Worm (Caenorhabditis elegans) whole organism, L4 larva: ENCODE measurements around the gene C48B4.13.

Experiments
- F44E2.7 ChIP-seq: fragments of 200-800 bp; sonication (Bioruptor generic); IDR thresholded peaks from 2 replicates; pipeline ENCODE4 v2.1.2; 2022; ENCODE audit warnings: missing genetic modification characterization, missing compliant biosample characterization
- R02D3.7 ChIP-seq: fragments of 150-350 bp; sonication (generic microtip); optimal IDR thresholded peaks from 3 replicates; lab custom pipeline; 2014; ENCODE audit warnings: missing biosample characterization, missing genetic modification characterization
- Y105C5A.15 ChIP-seq: fragments of 200-800 bp; sonication (Bioruptor generic); IDR thresholded peaks from 2 replicates; pipeline ENCODE4 v1.3.6; 2022; ENCODE audit warnings: missing genetic modification characterization, missing compliant biosample characterization
- Y5F2A.4 ChIP-seq: fragments of 200-800 bp; sonication (Bioruptor generic); optimal IDR thresholded peaks from 2 replicates; lab custom pipeline; 2018; ENCODE audit warnings: mild to moderate bottlenecking, missing genetic modification characterization, missing compliant biosample characterization
- Y75B8A.6 ChIP-seq: fragments of 200-800 bp; sonication (Bioruptor generic); IDR thresholded peaks from 2 replicates; pipeline ENCODE4 v1.3.6; 2022; ENCODE audit warnings: missing genetic modification reagents, missing genetic modification characterization, missing compliant biosample characterization
- aly-2 ChIP-seq: sonication (generic microtip); optimal IDR thresholded peaks from 2 replicates; lab custom pipeline; 2018; ENCODE audit warnings: missing biosample characterization, missing genetic modification characterization
- ama-1 ChIP-seq: fragments of 150-350 bp; optimal IDR thresholded peaks from 2 replicates; lab custom pipeline; 2014; ENCODE audit warnings: inconsistent platforms, mixed read lengths
- attf-4 ChIP-seq: sonication (generic microtip); optimal IDR thresholded peaks from 3 replicates; lab custom pipeline; 2017; ENCODE audit warnings: missing biosample characterization, missing genetic modification characterization
- ceh-62 ChIP-seq: sonication (generic microtip); optimal IDR thresholded peaks from 2 replicates; lab custom pipeline; 2017; ENCODE audit warnings: missing biosample characterization, missing genetic modification characterization
- ces-1 ChIP-seq: fragments of 150-350 bp; sonication (generic microtip); optimal IDR thresholded peaks from 4 replicates; lab custom pipeline; 2014; ENCODE audit warnings: missing biosample characterization, missing genetic modification reagents, missing genetic modification characterization
- ctbp-1 ChIP-seq: fragments of 200-800 bp; sonication (Bioruptor generic); IDR thresholded peaks from 2 replicates; pipeline ENCODE4 v1.3.6; 2022; ENCODE audit warnings: missing genetic modification reagents, missing genetic modification characterization, missing compliant biosample characterization
- daf-8 ChIP-seq: fragments of 200-800 bp; sonication (Bioruptor generic); IDR thresholded peaks from 2 replicates; pipeline ENCODE4 v1.3.6; 2022; ENCODE audit warnings: missing genetic modification characterization, missing compliant biosample characterization
- dmd-9 ChIP-seq: fragments of 200-800 bp; sonication (Bioruptor generic); IDR thresholded peaks from 2 replicates; pipeline ENCODE4 v1.3.6; 2022; ENCODE audit warnings: missing genetic modification reagents, missing genetic modification characterization, missing compliant biosample characterization
- dpl-1 ChIP-seq: fragments of 150-350 bp; optimal IDR thresholded peaks from 2 replicates; lab custom pipeline; 2014; ENCODE audit warnings: missing biosample characterization, missing genetic modification reagents, missing genetic modification characterization
- duxl-1 ChIP-seq: sonication (generic microtip); optimal IDR thresholded peaks from 2 replicates; lab custom pipeline; 2016; ENCODE audit warnings: mild to moderate bottlenecking, missing genetic modification characterization, moderate library complexity, missing compliant biosample characterization; ENCODE audit not compliant: poor library complexity
- dve-1 ChIP-seq: sonication (generic microtip); optimal IDR thresholded peaks from 2 replicates; lab custom pipeline; 2017; ENCODE audit warnings: antibody characterized with exemption, mild to moderate bottlenecking, missing genetic modification characterization, missing compliant biosample characterization; ENCODE audit not compliant: insufficient read depth
- egl-27 ChIP-seq: sonication (generic microtip); optimal IDR thresholded peaks from 3 replicates; lab custom pipeline; 2017; ENCODE audit warnings: missing biosample characterization, missing genetic modification reagents, missing genetic modification characterization
- gei-8 ChIP-seq: fragments of 200-800 bp; sonication (Bioruptor generic); optimal IDR thresholded peaks from 2 replicates; lab custom pipeline; 2018; ENCODE audit warnings: mild to moderate bottlenecking, missing genetic modification characterization, missing compliant biosample characterization
- hlh-30 ChIP-seq: sonication (generic microtip); optimal IDR thresholded peaks from 2 replicates; lab custom pipeline; 2017; ENCODE audit warnings: antibody characterized with exemption, mild to moderate bottlenecking, missing genetic modification characterization, missing compliant biosample characterization; ENCODE audit not compliant: insufficient read depth
- hmg-1.1 ChIP-seq: fragments of 200-800 bp; sonication (Bioruptor generic); IDR thresholded peaks from 2 replicates; pipeline ENCODE4 v1.3.6; 2022; ENCODE audit warnings: missing genetic modification reagents, missing genetic modification characterization, missing compliant biosample characterization
- jun-1 ChIP-seq: fragments of 150-350 bp; optimal IDR thresholded peaks from 2 replicates; lab custom pipeline; 2014; ENCODE audit warnings: missing biosample characterization, missing genetic modification reagents, missing genetic modification characterization
- lin-1 ChIP-seq: fragments of 200-800 bp; sonication (Bioruptor generic); IDR thresholded peaks from 2 replicates; pipeline ENCODE4 v1.3.6; 2022; ENCODE audit warnings: missing genetic modification reagents, missing genetic modification characterization, missing compliant biosample characterization
- lin-13 ChIP-seq: fragments of 150-350 bp; optimal IDR thresholded peaks from 2 replicates; lab custom pipeline; 2014; ENCODE audit warnings: missing biosample characterization, missing genetic modification reagents, missing genetic modification characterization
- madf-5 ChIP-seq, 2 experiments: fragments of 200-800 bp; sonication (Bioruptor generic); IDR thresholded peaks; 2 replicates each; pipeline ENCODE4 v1.3.6; 2022; ENCODE audit warnings: missing compliant biosample characterization in 2 of 2, missing genetic modification characterization in 2 of 2
- mdl-1 ChIP-seq, 2 experiments: fragments of 150-350 bp in 1 of 2; sonication (generic microtip) in 1 of 2; optimal IDR thresholded peaks; 2 replicates each; lab custom pipeline; 2014 to 2017; ENCODE audit warnings: missing biosample characterization in 2 of 2, missing genetic modification characterization in 2 of 2
- mep-1 ChIP-seq: fragments of 150-350 bp; sonication (generic microtip); optimal IDR thresholded peaks from 3 replicates; lab custom pipeline; 2014; ENCODE audit warnings: missing biosample characterization, missing genetic modification characterization
- mes-2 ChIP-seq: sonication (generic microtip); optimal IDR thresholded peaks from 2 replicates; lab custom pipeline; 2016; ENCODE audit warnings: missing genotype, mild to moderate bottlenecking, missing genetic modification characterization, missing compliant biosample characterization; ENCODE audit not compliant: poor library complexity, severe bottlenecking
- mxl-2 ChIP-seq: fragments of 200-800 bp; sonication (Bioruptor generic); conservative IDR thresholded peaks from 2 replicates; pipeline ENCODE4 v1.3.6; 2022; ENCODE audit warnings: missing genetic modification reagents, missing genetic modification characterization, missing compliant biosample characterization
- nhr-10 ChIP-seq: fragments of 150-350 bp; optimal IDR thresholded peaks from 2 replicates; lab custom pipeline; 2014; ENCODE audit warnings: missing biosample characterization, missing genetic modification characterization
- nhr-102 ChIP-seq: sonication (generic microtip); optimal IDR thresholded peaks from 2 replicates; lab custom pipeline; 2016; ENCODE audit warnings: mild to moderate bottlenecking, missing genetic modification characterization, moderate library complexity, missing compliant biosample characterization
- nhr-11 ChIP-seq: fragments of 150-350 bp; optimal IDR thresholded peaks from 2 replicates; lab custom pipeline; 2014; ENCODE audit warnings: missing biosample characterization, missing genetic modification characterization
- nhr-25 ChIP-seq: sonication (generic microtip); optimal IDR thresholded peaks from 2 replicates; lab custom pipeline; 2017; ENCODE audit warnings: missing genetic modification characterization, mild to moderate bottlenecking, missing compliant biosample characterization, antibody characterized with exemption, moderate library complexity, borderline replicate concordance; ENCODE audit not compliant: insufficient read depth
- nhr-28 ChIP-seq: fragments of 150-350 bp; optimal IDR thresholded peaks from 2 replicates; lab custom pipeline; 2014; ENCODE audit warnings: missing biosample characterization, missing genetic modification characterization
- nhr-41 ChIP-seq: fragments of 200-800 bp; sonication (Bioruptor generic); IDR thresholded peaks from 2 replicates; pipeline ENCODE4 v1.3.6; 2022; ENCODE audit warnings: missing genetic modification reagents, missing genetic modification characterization, missing compliant biosample characterization
- nhr-76 ChIP-seq: fragments of 150-350 bp; optimal IDR thresholded peaks from 2 replicates; lab custom pipeline; 2014; ENCODE audit warnings: missing biosample characterization, missing genetic modification characterization
- pha-4 ChIP-seq, 2 experiments: fragments of 150-350 bp in 1 of 2; fragments of 200-800 bp in 1 of 2; sonication (Bioruptor generic) in 1 of 2; IDR thresholded peaks in 1 of 2; optimal IDR thresholded peaks in 1 of 2; 2 replicates each; pipeline versions ENCODE4 v1.3.6 to Lab custom; 2014 to 2022; ENCODE audit warnings: missing genetic modification characterization in 2 of 2, missing genetic modification reagents in 2 of 2, missing biosample characterization in 1 of 2, missing compliant biosample characterization in 1 of 2
- set-16 ChIP-seq: fragments of 200-800 bp; sonication (Bioruptor generic); IDR thresholded peaks from 2 replicates; pipeline ENCODE4 v1.3.6; 2022; ENCODE audit warnings: missing genetic modification reagents, missing genetic modification characterization, missing compliant biosample characterization
- tag-97 ChIP-seq: fragments of 200-800 bp; sonication (Bioruptor generic); IDR thresholded peaks from 2 replicates; pipeline ENCODE4 v1.3.6; 2022; ENCODE audit warnings: missing genetic modification characterization, missing compliant biosample characterization
- tra-1 ChIP-seq: fragments of 200-800 bp; sonication (Bioruptor generic); IDR thresholded peaks from 2 replicates; pipeline ENCODE4 v1.3.6; 2022; ENCODE audit warnings: missing genetic modification reagents, missing genetic modification characterization, missing compliant biosample characterization
- unc-62 ChIP-seq, 3 experiments: fragments of 150-350 bp in 1 of 3; sonication (generic microtip); optimal IDR thresholded peaks in 2 of 3; peaks in 1 of 3; 1 replicate in 1 of 3; 2 replicates in 2 of 3; lab custom pipeline; 2014 to 2017; ENCODE audit warnings: missing biosample characterization in 3 of 3, missing genetic modification characterization in 3 of 3, missing genetic modification reagents in 3 of 3, missing genotype in 1 of 3
- zag-1 ChIP-seq: fragments of 150-350 bp; optimal IDR thresholded peaks from 2 replicates; lab custom pipeline; 2014; ENCODE audit warnings: missing biosample characterization, missing genetic modification characterization
- zfp-3 ChIP-seq: fragments of 200-800 bp; sonication (Bioruptor generic); conservative IDR thresholded peaks from 2 replicates; pipeline ENCODE4 v1.3.6; 2022; ENCODE audit warnings: missing genetic modification reagents, missing genetic modification characterization, missing compliant biosample characterization
- ztf-11 ChIP-seq: fragments of 150-350 bp; optimal IDR thresholded peaks from 2 replicates; lab custom pipeline; 2014; ENCODE audit warnings: missing biosample characterization, missing genetic modification characterization
- ztf-7 ChIP-seq: fragments of 150-350 bp; optimal IDR thresholded peaks from 2 replicates; lab custom pipeline; 2014; ENCODE audit warnings: missing biosample characterization, missing genetic modification characterization

Gene C48B4.13

DNA sequence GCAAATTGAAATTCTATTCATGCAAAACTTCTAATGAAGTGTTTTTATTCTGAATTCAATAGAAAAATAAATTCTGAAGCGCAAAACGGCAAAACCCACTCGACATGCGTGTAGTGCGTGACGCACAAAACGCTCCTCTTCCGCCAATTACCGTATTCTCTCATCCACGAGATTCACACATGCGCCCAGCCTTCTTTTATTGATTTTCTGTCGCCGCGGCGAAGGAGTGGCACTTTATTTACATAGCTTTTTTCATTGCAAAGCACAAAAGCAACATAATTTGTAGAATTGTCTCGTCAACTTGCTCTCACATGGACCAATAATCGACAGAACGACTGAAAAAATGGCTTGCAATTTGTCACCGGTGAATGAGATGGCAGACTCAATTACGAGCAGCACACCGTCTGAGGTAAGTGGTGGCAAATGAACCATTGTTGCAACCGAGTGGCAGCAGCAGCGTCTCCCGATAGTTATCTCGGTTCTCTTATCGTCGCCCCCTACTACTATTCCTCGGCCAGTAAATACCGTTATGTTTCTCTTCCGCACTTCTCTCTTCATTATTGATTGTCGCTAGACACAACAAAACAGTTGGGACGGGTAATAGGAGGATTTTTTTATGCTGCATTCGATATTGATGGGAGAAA is 22.4 kb upstream of the C48B4.13 start, which contains the start of gene unc-16 (continued):
- TF ChIP-seq Y105C5A.15 (no peak), mxl-2 (peak; percentile 77), lin-13 (GFP tag; lab: Kevin White, UChicago) (peak; percentile 59), ama-1 (lab: Kevin White, UChicago) (peak; percentile 86), madf-5 (GFP tag; IDR thresholded peaks at IDR 0.05; lab: Robert Waterston, UW) (no peak), pha-4 (GFP tag; IDR thresholded peaks at IDR 0.05; lab: Robert Waterston, UW) (peak; percentile 59; the same call in 1 of the 2 replicates), pha-4 (tag; optimal IDR thresholded peaks at IDR 0.05; lab: Kevin White, UChicago) (peak; percentile 82), hmg-1.1 (GFP tag; lab: Robert Waterston, UW) (peak; percentile 93), duxl-1 (tag; lab: Kevin White, UChicago) (peak; percentile 67), ztf-11 (tag; lab: Kevin White, UChicago) (no peak), set-16 (GFP tag; lab: Robert Waterston, UW) (0 out of 2 replicates have a peak, but pooled peaks have one; percentile 16), unc-62 (GFP tag; optimal IDR thresholded peaks at IDR 0.05 in 1 of 2; lab: Kevin White, UChicago) (peak in 1 of 2 experiments; percentile 64), unc-62 (tag; optimal IDR thresholded peaks at IDR 0.05; lab: Kevin White, UChicago) (no peak), nhr-25 (tag; lab: Kevin White, UChicago) (peak; percentile 75), ztf-7 (tag; lab: Kevin White, UChicago) (peak; percentile 38), tra-1 (no peak), R02D3.7 (no peak), attf-4 (no peak), mes-2 (tag; lab: Kevin White, UChicago) (peak; percentile 81), mdl-1 (tag; optimal IDR thresholded peaks at IDR 0.05; lab: Kevin White, UChicago) (peak; percentile 83 to 97), mep-1 (tag; lab: Kevin White, UChicago) (peak; percentile 94), egl-27 (tag; lab: Kevin White, UChicago) (no peak), dve-1 (tag; lab: Kevin White, UChicago) (peak; percentile 80), daf-8 (GFP tag; lab: Robert Waterston, UW) (no peak)

DNA sequence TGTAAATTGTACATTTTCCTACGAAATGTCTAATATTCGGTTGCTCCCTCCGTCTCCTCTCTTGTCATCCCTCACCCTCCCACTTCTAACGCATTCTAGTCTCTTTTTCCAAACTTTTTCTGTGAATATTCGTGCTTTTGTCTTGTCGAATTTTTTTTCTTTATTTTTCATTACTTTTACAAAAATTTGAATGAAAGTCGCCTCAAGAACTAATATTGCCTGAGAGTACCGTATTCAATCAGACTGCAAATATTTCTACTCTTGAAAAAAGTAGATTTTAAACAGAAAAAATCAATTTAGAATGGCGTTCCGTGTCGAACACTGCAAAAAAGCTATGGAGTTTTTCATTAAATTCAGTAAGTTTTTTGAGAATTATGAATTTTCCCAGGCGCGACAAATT is 12.3 kb upstream of the C48B4.13 start, which contains the start of gene ZK1098.11:
Gene ZK1098.11 (plus strand): TSS at position 301 of the 400 bp plus-strand sequence.
- TF ChIP-seq nhr-102 (no peak), dpl-1 (GFP tag; lab: Kevin White, UChicago) (no peak), jun-1 (no peak), attf-4 (no peak), Y75B8A.6 (no peak), nhr-28 (tag; lab: Kevin White, UChicago) (no peak), nhr-10 (tag; lab: Kevin White, UChicago) (no peak), nhr-11 (tag; lab: Kevin White, UChicago) (no peak), ces-1 (GFP tag; lab: Kevin White, UChicago) (no peak), zag-1 (tag; lab: Kevin White, UChicago) (no peak), gei-8 (no peak), ceh-62 (tag; lab: Kevin White, UChicago) (no peak), hlh-30 (tag; lab: Kevin White, UChicago) (no peak), nhr-76 (no peak), ctbp-1 (GFP tag; lab: Robert Waterston, UW) (no peak)

DNA sequence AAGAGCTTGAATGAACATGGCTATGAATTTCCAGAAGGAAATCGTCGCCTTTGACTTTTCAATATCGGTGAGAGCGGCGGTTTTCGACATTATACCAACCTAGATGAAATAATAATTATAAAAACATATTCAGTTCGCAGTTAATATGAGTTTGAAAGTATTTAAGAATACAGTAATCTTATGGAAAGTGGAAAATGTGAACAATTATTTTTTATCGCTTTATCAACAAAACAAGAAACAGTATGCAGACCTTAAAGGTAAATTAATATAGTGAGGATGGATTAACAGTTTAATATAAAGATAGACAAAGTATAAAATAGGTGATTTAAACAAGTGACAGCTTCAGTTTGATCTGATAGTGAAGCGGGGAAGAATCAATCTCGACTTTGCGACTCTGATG is 10.1 kb upstream of the C48B4.13 start, which contains the start of gene C48B4.6:
Gene C48B4.6 (minus strand): TSS at position 101 of the 400 bp plus-strand sequence.
- TF ChIP-seq ztf-7 (tag; lab: Kevin White, UChicago) (no peak), dmd-9 (no peak), aly-2 (tag; lab: Kevin White, UChicago) (no peak), nhr-41 (GFP tag; lab: Robert Waterston, UW) (no peak), F44E2.7 (no peak), ama-1 (lab: Kevin White, UChicago) (no peak), Y5F2A.4 (GFP tag; lab: Kevin White, UChicago) (no peak), lin-1 (GFP tag; lab: Robert Waterston, UW) (no peak), tag-97 (no peak), zfp-3 (GFP tag; lab: Robert Waterston, UW) (no peak)
